Worm (Caenorhabditis elegans) whole organism, mixed stage, embryonic: ENCODE data around the gene cox-10.
A peak's percentile ranks its signal among the peaks of the same experiment; 100 is the strongest.

Experiments used
- bed-3 ChIP-seq: fragments of 200-800 bp; sonication (Bioruptor generic); optimal IDR thresholded peaks from 3 replicates; lab custom pipeline; 2018; ENCODE audit warnings: mild to moderate bottlenecking, missing genetic modification characterization, moderate library complexity, missing compliant biosample characterization
- blmp-1 ChIP-seq: fragments of 150-350 bp; optimal IDR thresholded peaks from 2 replicates; lab custom pipeline; 2014; ENCODE audit warnings: missing biosample characterization, missing genetic modification characterization
- ceh-39 ChIP-seq: fragments of 150-350 bp; optimal IDR thresholded peaks from 2 replicates; lab custom pipeline; 2014; ENCODE audit warnings: missing biosample characterization, missing genetic modification characterization
- ceh-43 ChIP-seq: fragments of 200-800 bp; sonication (Bioruptor generic); optimal IDR thresholded peaks from 2 replicates; lab custom pipeline; 2018; ENCODE audit warnings: mild to moderate bottlenecking, missing genetic modification characterization, moderate library complexity, missing compliant biosample characterization
- ceh-83 ChIP-seq: fragments of 200-800 bp; sonication (Bioruptor generic); optimal IDR thresholded peaks from 2 replicates; lab custom pipeline; 2018; ENCODE audit warnings: mild to moderate bottlenecking, missing genetic modification characterization, missing compliant biosample characterization
- ces-1 ChIP-seq: fragments of 150-350 bp; optimal IDR thresholded peaks from 2 replicates; lab custom pipeline; 2014; ENCODE audit warnings: missing biosample characterization, missing genetic modification reagents, missing genetic modification characterization
- cnd-1 ChIP-seq: fragments of 200-800 bp; sonication (Bioruptor generic); optimal IDR thresholded peaks from 2 replicates; lab custom pipeline; 2018; ENCODE audit warnings: mild to moderate bottlenecking, missing genetic modification characterization, missing compliant biosample characterization
- drap-1 ChIP-seq: fragments of 200-800 bp; sonication (Bioruptor generic); optimal IDR thresholded peaks from 3 replicates; lab custom pipeline; 2018; ENCODE audit warnings: mild to moderate bottlenecking, missing genetic modification characterization, missing compliant biosample characterization
- elt-1 ChIP-seq: sonication (generic microtip); optimal IDR thresholded peaks from 2 replicates; lab custom pipeline; 2017; ENCODE audit warnings: missing genetic modification characterization, mild to moderate bottlenecking, missing compliant biosample characterization, antibody characterized with exemption, moderate library complexity, borderline replicate concordance; ENCODE audit not compliant: insufficient read depth
- elt-3 ChIP-seq: fragments of 150-350 bp; optimal IDR thresholded peaks from 2 replicates; lab custom pipeline; 2014; ENCODE audit warnings: missing biosample characterization, missing genetic modification characterization
- hlh-1 ChIP-seq: fragments of 150-350 bp; optimal IDR thresholded peaks from 2 replicates; lab custom pipeline; 2014; ENCODE audit warnings: missing biosample characterization, missing genetic modification reagents, missing genetic modification characterization
- lin-13 ChIP-seq: fragments of 150-350 bp; optimal IDR thresholded peaks from 2 replicates; lab custom pipeline; 2014; ENCODE audit warnings: missing biosample characterization, missing genetic modification characterization
- lin-32 ChIP-seq: fragments of 200-800 bp; sonication (Bioruptor generic); optimal IDR thresholded peaks from 2 replicates; lab custom pipeline; 2018; ENCODE audit warnings: mild to moderate bottlenecking, missing genetic modification characterization, missing compliant biosample characterization
- mab-5 ChIP-seq: fragments of 150-350 bp; optimal IDR thresholded peaks from 2 replicates; lab custom pipeline; 2014; ENCODE audit warnings: missing biosample characterization, missing genetic modification characterization
- mep-1 ChIP-seq: fragments of 150-350 bp; optimal IDR thresholded peaks from 2 replicates; lab custom pipeline; 2017; ENCODE audit warnings: missing biosample characterization, missing genetic modification reagents, missing genetic modification characterization, inconsistent platforms
- mls-2 ChIP-seq: sonication (generic microtip); optimal IDR thresholded peaks from 2 replicates; lab custom pipeline; 2016; ENCODE audit warnings: mild to moderate bottlenecking, missing genetic modification characterization, moderate library complexity, missing compliant biosample characterization
- nhr-237 ChIP-seq: fragments of 150-350 bp; optimal IDR thresholded peaks from 2 replicates; lab custom pipeline; 2014; ENCODE audit warnings: missing biosample characterization, missing genetic modification characterization
- nhr-28 ChIP-seq: fragments of 150-350 bp; optimal IDR thresholded peaks from 2 replicates; lab custom pipeline; 2014; ENCODE audit warnings: missing biosample characterization, missing genetic modification characterization
- nhr-76 ChIP-seq: sonication (generic microtip); optimal IDR thresholded peaks from 2 replicates; lab custom pipeline; 2017; ENCODE audit warnings: missing biosample characterization, missing genetic modification characterization
- pha-4 ChIP-seq: fragments of 150-350 bp; optimal IDR thresholded peaks from 2 replicates; lab custom pipeline; 2018; ENCODE audit warnings: missing biosample characterization, missing genetic modification reagents, missing genetic modification characterization
- sem-2 ChIP-seq: fragments of 200-800 bp; sonication (Bioruptor generic); optimal IDR thresholded peaks from 2 replicates; lab custom pipeline; 2018; ENCODE audit warnings: mild to moderate bottlenecking, missing genetic modification characterization, missing compliant biosample characterization
- sptf-1 ChIP-seq: sonication (generic microtip); optimal IDR thresholded peaks from 2 replicates; lab custom pipeline; 2017; ENCODE audit warnings: mild to moderate bottlenecking, missing genetic modification characterization, moderate library complexity, missing compliant biosample characterization
- tbx-8 ChIP-seq: fragments of 200-800 bp; sonication (Bioruptor generic); optimal IDR thresholded peaks from 2 replicates; lab custom pipeline; 2018; ENCODE audit warnings: mild to moderate bottlenecking, missing genetic modification characterization, moderate library complexity, missing compliant biosample characterization
- unc-120 ChIP-seq: sonication (generic microtip); optimal IDR thresholded peaks from 2 replicates; lab custom pipeline; 2017; ENCODE audit warnings: missing genetic modification characterization, missing compliant biosample characterization; ENCODE audit not compliant: poor library complexity, severe bottlenecking
- unc-62 ChIP-seq: fragments of 150-350 bp; optimal IDR thresholded peaks from 2 replicates; lab custom pipeline; 2014; ENCODE audit warnings: missing biosample characterization, missing genetic modification reagents, missing genetic modification characterization
- zip-8 ChIP-seq: fragments of 150-350 bp; optimal IDR thresholded peaks from 2 replicates; lab custom pipeline; 2014; ENCODE audit warnings: missing biosample characterization, missing genetic modification characterization
- ztf-11 ChIP-seq: fragments of 150-350 bp; optimal IDR thresholded peaks from 2 replicates; lab custom pipeline; 2014; ENCODE audit warnings: missing biosample characterization, missing genetic modification characterization

The cox-10 gene

ce11 chrII:12678867-12679134 lies 953 bp upstream of the cox-10 start, which contains the start of gene Y38E10A.24:
Gene Y38E10A.24, plus strand, starts transcription at chrII:12679035.
- TF ChIP-seq cnd-1 (tag; lab: Kevin White, UChicago) (no peak), elt-1 (tag; lab: Kevin White, UChicago) (no peak), ceh-43 (GFP tag; lab: Kevin White, UChicago) (no peak), pha-4 (tag; lab: Kevin White, UChicago) (no peak)

- TF ChIP-seq unc-62 (GFP tag; lab: Kevin White, UChicago) (peak; percentile 42), elt-1 (tag; lab: Kevin White, UChicago) (peak; percentile 35), tbx-8 (no peak), elt-3 (tag; lab: Kevin White, UChicago) (peak; percentile 18), nhr-28 (tag; lab: Kevin White, UChicago) (no peak)
- TF ChIP-seq, all 35 proteins: peak for 3
Observed at ce11 chrII:12689333-12689732, 9.6 kb downstream of the cox-10 start.

- TF ChIP-seq cnd-1 (tag; lab: Kevin White, UChicago) (no peak), lin-32 (no peak), elt-3 (tag; lab: Kevin White, UChicago) (no peak), mep-1 (tag; lab: Kevin White, UChicago) (no peak), nhr-237 (tag; lab: Kevin White, UChicago) (no peak), ces-1 (GFP tag; lab: Kevin White, UChicago) (peak; percentile 64)
Observed at ce11 chrII:12690905-12691304, 11.2 kb downstream of the cox-10 start.

ce11 chrII:12691351-12691750 lies 11.6 kb downstream of the cox-10 start:
- TF ChIP-seq nhr-76 (tag; lab: Kevin White, UChicago) (no peak), ceh-83 (GFP tag; lab: Kevin White, UChicago) (no peak), hlh-1 (no peak), mls-2 (no peak), bed-3 (GFP tag; lab: Kevin White, UChicago) (no peak), tbx-8 (no peak), sptf-1 (tag; lab: Kevin White, UChicago) (no peak)

ce11 chrII:12692694-12693093 lies 12.9 kb downstream of the cox-10 start:
- TF ChIP-seq blmp-1 (tag; lab: Kevin White, UChicago) (peak; percentile 75), drap-1 (GFP tag; lab: Kevin White, UChicago) (no peak)

ce11 chrII:12694112-12694511 lies 14.4 kb downstream of the cox-10 start, which contains the start of gene tbc-17:
Gene tbc-17, plus strand, starts transcription at chrII:12694412.
- TF ChIP-seq hlh-1 (no peak), elt-1 (tag; lab: Kevin White, UChicago) (no peak), ceh-39 (tag; lab: Kevin White, UChicago) (no peak), zip-8 (tag; lab: Kevin White, UChicago) (no peak), sem-2 (GFP tag; lab: Kevin White, UChicago) (no peak), nhr-28 (tag; lab: Kevin White, UChicago) (no peak), bed-3 (GFP tag; lab: Kevin White, UChicago) (no peak), mab-5 (tag; lab: Kevin White, UChicago) (no peak), unc-120 (no peak), nhr-237 (tag; lab: Kevin White, UChicago) (no peak), drap-1 (GFP tag; lab: Kevin White, UChicago) (no peak), lin-13 (tag; lab: Kevin White, UChicago) (no peak), cnd-1 (tag; lab: Kevin White, UChicago) (no peak), lin-32 (no peak)

- TF ChIP-seq unc-120: no peak
- TF ChIP-seq ztf-11 (tag; lab: Kevin White, UChicago): no peak
- no peak for TF ChIP-seq bed-3 (GFP tag; lab: Kevin White, UChicago)
- no peak for TF ChIP-seq unc-62 (GFP tag; lab: Kevin White, UChicago)
Observed at ce11 chrII:12696116-12696515, 16.4 kb downstream of the cox-10 start.
